Fruit fly (Drosophila melanogaster) whole organism, wandering third instar larva: ENCODE measurements around the gene CG18585.

Experiments
- CG32264 ChIP-seq: fragments of 200-800 bp; sonication (Bioruptor generic); optimal IDR thresholded peaks from 2 replicates; lab custom pipeline; 2016; ENCODE audit warnings: missing biosample characterization, missing genetic modification characterization
- Dfd ChIP-seq: fragments of >200 bp; optimal IDR thresholded peaks from 2 replicates; lab custom pipeline; 2017; ENCODE audit warnings: missing biosample characterization, missing genetic modification characterization
- Hr78 ChIP-seq: fragments of >200 bp; optimal IDR thresholded peaks from 2 replicates; lab custom pipeline; 2017; ENCODE audit warnings: missing biosample characterization, missing genetic modification characterization
- N ChIP-seq: fragments of >200 bp; optimal IDR thresholded peaks from 2 replicates; lab custom pipeline; 2018; ENCODE audit warnings: missing biosample characterization, missing external identifiers, missing genetic modification characterization
- brk ChIP-seq: fragments of 200-800 bp; sonication (Bioruptor generic); optimal IDR thresholded peaks from 2 replicates; lab custom pipeline; 2016; ENCODE audit warnings: missing biosample characterization, mild to moderate bottlenecking, missing genetic modification characterization
- h ChIP-seq: fragments of 200-800 bp; sonication (Bioruptor generic); optimal IDR thresholded peaks from 3 replicates; lab custom pipeline; 2016; ENCODE audit warnings: missing biosample characterization, mild to moderate bottlenecking, missing genetic modification characterization
- lola ChIP-seq: fragments of >200 bp; optimal IDR thresholded peaks from 2 replicates; lab custom pipeline; 2017; ENCODE audit warnings: missing biosample characterization, missing genetic modification characterization
- pan ChIP-seq: fragments of >200 bp; optimal IDR thresholded peaks from 2 replicates; lab custom pipeline; 2017
- psq ChIP-seq: fragments of 200-800 bp; sonication (Bioruptor generic); optimal IDR thresholded peaks from 3 replicates; lab custom pipeline; 2017; ENCODE audit warnings: missing biosample characterization, mild to moderate bottlenecking, missing genetic modification characterization, moderate library complexity
- sv ChIP-seq: fragments of 200-800 bp; sonication (Bioruptor generic); optimal IDR thresholded peaks from 3 replicates; lab custom pipeline; 2016; ENCODE audit warnings: missing biosample characterization, missing genetic modification characterization

- no peak for TF ChIP-seq h (GFP tag; lab: Kevin White, UChicago)
- TF ChIP-seq sv (GFP tag; lab: Kevin White, UChicago): no peak
- TF ChIP-seq psq (GFP tag; lab: Kevin White, UChicago): no peak
- no peak for TF ChIP-seq lola (GFP tag; lab: Kevin White, UChicago)
- no peak for TF ChIP-seq brk (GFP tag; lab: Kevin White, UChicago)
- TF ChIP-seq Hr78: no peak
- TF ChIP-seq N: no peak
- TF ChIP-seq CG32264: no peak
- no peak for TF ChIP-seq Dfd (GFP tag; lab: Kevin White, UChicago)
- no peak for TF ChIP-seq pan (lab: Kevin White, UChicago)
These were observed 25.7 kb upstream of the CG18585 start, which contains the start of gene CG33296 for dm6 chr2L:7716545-7716944.
